Worm (Caenorhabditis elegans) whole organism, young adult: ENCODE results near the gene T07F12.4.
A peak's percentile ranks its signal among the peaks of the same experiment; 100 is the strongest.

Source experiments
- B0019.2 ChIP-seq: fragments of 200-800 bp; sonication (Bioruptor generic); conservative IDR thresholded peaks from 2 replicates; pipeline ENCODE4 v1.3.6; 2022; ENCODE audit warnings: missing genetic modification reagents, missing genetic modification characterization, missing compliant biosample characterization
- B0261.1 ChIP-seq: sonication (generic microtip); optimal IDR thresholded peaks from 2 replicates; lab custom pipeline; 2016; ENCODE audit warnings: mild to moderate bottlenecking, missing genetic modification characterization, moderate library complexity, missing compliant biosample characterization
- C17E4.6 ChIP-seq: fragments of 200-800 bp; sonication (Bioruptor generic); IDR thresholded peaks from 2 replicates; pipeline ENCODE4 v1.3.6; 2022; ENCODE audit warnings: missing genetic modification reagents, missing genetic modification characterization, missing compliant biosample characterization
- F37B4.10 ChIP-seq: fragments of 200-800 bp; sonication (Bioruptor generic); IDR thresholded peaks from 2 replicates; pipeline ENCODE4 v1.3.6; 2022; ENCODE audit warnings: missing genetic modification characterization, missing compliant biosample characterization
- F55B11.4 ChIP-seq: sonication (generic microtip); optimal IDR thresholded peaks from 2 replicates; lab custom pipeline; 2016; ENCODE audit warnings: missing compliant biosample characterization, missing genetic modification characterization, borderline replicate concordance; ENCODE audit not compliant: insufficient read depth
- Y56A3A.18 ChIP-seq: fragments of 200-800 bp; sonication (Bioruptor generic); IDR thresholded peaks from 2 replicates; pipeline ENCODE4 v1.3.6; 2022; ENCODE audit warnings: missing genetic modification reagents, missing genetic modification characterization, missing compliant biosample characterization
- Y67H2A.10 ChIP-seq: fragments of 200-800 bp; sonication (Bioruptor generic); conservative IDR thresholded peaks from 2 replicates; pipeline ENCODE4 v1.3.6; 2022; ENCODE audit warnings: missing genetic modification reagents, missing genetic modification characterization, missing compliant biosample characterization
- Y79H2A.3 ChIP-seq: fragments of 200-800 bp; sonication (Bioruptor generic); conservative IDR thresholded peaks from 2 replicates; pipeline ENCODE4 v1.3.6; 2022; ENCODE audit warnings: missing genetic modification reagents, missing genetic modification characterization, missing compliant biosample characterization
- aptf-3 ChIP-seq: fragments of 200-800 bp; sonication (Bioruptor generic); IDR thresholded peaks from 2 replicates; pipeline ENCODE4 v1.3.6; 2022; ENCODE audit warnings: missing genetic modification characterization, missing compliant biosample characterization
- ceh-40 ChIP-seq: fragments of 200-800 bp; sonication (Bioruptor generic); IDR thresholded peaks from 2 replicates; pipeline ENCODE4 v1.3.6; 2022; ENCODE audit warnings: missing genetic modification characterization, missing compliant biosample characterization
- ceh-58 ChIP-seq: fragments of 200-800 bp; sonication (Bioruptor generic); IDR thresholded peaks from 2 replicates; pipeline ENCODE4 v1.3.6; 2022; ENCODE audit warnings: missing genetic modification characterization, missing compliant biosample characterization
- chd-7 ChIP-seq: sonication (generic microtip); optimal IDR thresholded peaks from 2 replicates; lab custom pipeline; 2016; ENCODE audit warnings: mild to moderate bottlenecking, missing genetic modification characterization, moderate library complexity, missing compliant biosample characterization
- dpl-1 ChIP-seq: fragments of 150-350 bp; optimal IDR thresholded peaks from 2 replicates; lab custom pipeline; 2014; ENCODE audit warnings: missing biosample characterization, missing genetic modification reagents, missing genetic modification characterization
- egl-18 ChIP-seq: fragments of 200-800 bp; sonication (Bioruptor generic); IDR thresholded peaks from 2 replicates; pipeline ENCODE4 v1.3.6; 2022; ENCODE audit warnings: missing genetic modification reagents, missing genetic modification characterization, missing compliant biosample characterization
- egrh-3 ChIP-seq: fragments of 200-800 bp; sonication (Bioruptor generic); IDR thresholded peaks from 2 replicates; pipeline ENCODE4 v1.3.6; 2022; ENCODE audit warnings: missing genetic modification reagents, missing genetic modification characterization, missing compliant biosample characterization
- fkh-3 ChIP-seq: sonication (generic microtip); optimal IDR thresholded peaks from 2 replicates; lab custom pipeline; 2016; ENCODE audit warnings: mild to moderate bottlenecking, missing genetic modification characterization, missing compliant biosample characterization
- gei-17 ChIP-seq: fragments of 200-800 bp; sonication (Bioruptor generic); optimal IDR thresholded peaks from 2 replicates; lab custom pipeline; 2018; ENCODE audit warnings: mild to moderate bottlenecking, missing genetic modification characterization, missing compliant biosample characterization
- hmg-1.2 ChIP-seq: fragments of 200-800 bp; sonication (Bioruptor generic); IDR thresholded peaks from 2 replicates; pipeline ENCODE4 v1.3.6; 2022; ENCODE audit warnings: missing genetic modification reagents, missing genetic modification characterization, missing compliant biosample characterization
- let-607 ChIP-seq, 2 experiments: fragments of 200-800 bp in 1 of 2; sonication (Bioruptor generic) in 1 of 2; sonication (generic microtip) in 1 of 2; optimal IDR thresholded peaks; 2 replicates each; lab custom pipeline; 2016 to 2018; ENCODE audit warnings: mild to moderate bottlenecking in 2 of 2, missing compliant biosample characterization in 2 of 2, missing genetic modification characterization in 2 of 2, moderate library complexity in 2 of 2, missing genotype in 1 of 2
- lin-40 ChIP-seq: sonication (generic microtip); optimal IDR thresholded peaks from 2 replicates; lab custom pipeline; 2016; ENCODE audit warnings: missing genetic modification characterization, mild to moderate bottlenecking, missing compliant biosample characterization, missing genotype, missing genetic modification reagents
- lir-1 ChIP-seq: fragments of 200-800 bp; sonication (Bioruptor generic); conservative IDR thresholded peaks from 2 replicates; pipeline ENCODE4 v1.3.6; 2022; ENCODE audit warnings: missing genetic modification reagents, missing genetic modification characterization, missing compliant biosample characterization
- lsl-1 ChIP-seq: fragments of 200-800 bp; sonication (Bioruptor generic); optimal IDR thresholded peaks from 2 replicates; lab custom pipeline; 2018; ENCODE audit warnings: mild to moderate bottlenecking, missing genetic modification characterization, moderate library complexity, missing compliant biosample characterization
- madf-10 ChIP-seq: sonication (generic microtip); optimal IDR thresholded peaks from 2 replicates; lab custom pipeline; 2016; ENCODE audit warnings: mild to moderate bottlenecking, missing genetic modification characterization, missing compliant biosample characterization
- mes-4 ChIP-seq: sonication (generic microtip); optimal IDR thresholded peaks from 2 replicates; lab custom pipeline; 2016; ENCODE audit warnings: missing genotype, missing genetic modification characterization, missing compliant biosample characterization
- nfya-1 ChIP-seq: sonication (generic microtip); optimal IDR thresholded peaks from 2 replicates; lab custom pipeline; 2017; ENCODE audit warnings: antibody characterized with exemption, missing compliant biosample characterization, missing genetic modification characterization, borderline replicate concordance; ENCODE audit not compliant: insufficient read depth
- nhr-80 ChIP-seq: sonication (generic microtip); optimal IDR thresholded peaks from 2 replicates; lab custom pipeline; 2016; ENCODE audit warnings: missing genetic modification characterization, missing compliant biosample characterization
- nhr-90 ChIP-seq: sonication (generic microtip); optimal IDR thresholded peaks from 2 replicates; lab custom pipeline; 2016; ENCODE audit warnings: missing genotype, mild to moderate bottlenecking, missing genetic modification characterization, missing compliant biosample characterization
- pbrm-1 ChIP-seq: fragments of 200-800 bp; sonication (Bioruptor generic); IDR thresholded peaks from 2 replicates; pipeline ENCODE4 v1.3.6; 2022; ENCODE audit warnings: missing genetic modification reagents, missing genetic modification characterization, missing compliant biosample characterization
- rcor-1 ChIP-seq: fragments of 200-800 bp; sonication (Bioruptor generic); IDR thresholded peaks from 2 replicates; pipeline ENCODE4 v1.3.6; 2022; ENCODE audit warnings: missing genetic modification reagents, missing genetic modification characterization, missing compliant biosample characterization
- repo-1 ChIP-seq: sonication (generic microtip); optimal IDR thresholded peaks from 2 replicates; lab custom pipeline; 2017; ENCODE audit warnings: mild to moderate bottlenecking, missing genetic modification characterization, missing compliant biosample characterization
- snpc-1.1 ChIP-seq: sonication (generic microtip); optimal IDR thresholded peaks from 2 replicates; lab custom pipeline; 2017; ENCODE audit warnings: missing genetic modification characterization, mild to moderate bottlenecking, missing compliant biosample characterization, antibody characterized with exemption, moderate library complexity, missing genotype, missing genetic modification reagents; ENCODE audit not compliant: insufficient read depth
- somi-1 ChIP-seq: fragments of 200-800 bp; sonication (Bioruptor generic); optimal IDR thresholded peaks from 2 replicates; lab custom pipeline; 2018; ENCODE audit warnings: mild to moderate bottlenecking, missing genetic modification characterization, missing compliant biosample characterization
- tlf-1 ChIP-seq: fragments of 200-800 bp; sonication (Bioruptor generic); optimal IDR thresholded peaks from 2 replicates; lab custom pipeline; 2018; ENCODE audit warnings: mild to moderate bottlenecking, missing genetic modification characterization, missing compliant biosample characterization
- xnd-1 ChIP-seq: sonication (generic microtip); optimal IDR thresholded peaks from 2 replicates; lab custom pipeline; 2016; ENCODE audit warnings: missing genotype, missing genetic modification reagents, missing genetic modification characterization, missing compliant biosample characterization
- zim-3 ChIP-seq: sonication (generic microtip); optimal IDR thresholded peaks from 2 replicates; lab custom pipeline; 2017; ENCODE audit warnings: mild to moderate bottlenecking, missing genetic modification characterization, moderate library complexity, missing compliant biosample characterization
- ztf-25 ChIP-seq: fragments of 200-800 bp; sonication (Bioruptor generic); IDR thresholded peaks from 2 replicates; pipeline ENCODE4 v1.3.6; 2022; ENCODE audit warnings: missing genetic modification reagents, missing genetic modification characterization, missing compliant biosample characterization

T07F12.4 gene

ce11 chrX:4869627-4870026, 31.0 kb downstream of the T07F12.4 start:
- TF ChIP-seq ceh-40 (GFP tag; lab: Robert Waterston, UW): no peak
- TF ChIP-seq gei-17: no peak
- TF ChIP-seq B0019.2 (GFP tag; lab: Robert Waterston, UW): no peak
- no peak for TF ChIP-seq lin-40 (tag; lab: Kevin White, UChicago)

ce11 chrX:4865798-4866197, 34.8 kb downstream of the T07F12.4 start, which contains the start of gene ntc-1:
TSS of gene ntc-1 (plus strand) at chrX:4866098.
- no peak for TF ChIP-seq chd-7 (tag; lab: Kevin White, UChicago)
- TF ChIP-seq nhr-80 (tag; lab: Kevin White, UChicago): no peak
- no peak for TF ChIP-seq nhr-90
- TF ChIP-seq B0019.2 (GFP tag; lab: Robert Waterston, UW): no peak
- no peak for TF ChIP-seq egrh-3 (GFP tag; lab: Robert Waterston, UW)
- no peak for TF ChIP-seq hmg-1.2 (GFP tag; lab: Robert Waterston, UW)
- TF ChIP-seq ceh-58 (GFP tag; lab: Robert Waterston, UW): no peak
- TF ChIP-seq F37B4.10 (GFP tag; lab: Robert Waterston, UW): no peak
- TF ChIP-seq mes-4: no peak
- TF ChIP-seq lir-1 (GFP tag; lab: Robert Waterston, UW): no peak
- TF ChIP-seq Y67H2A.10: no peak
- TF ChIP-seq zim-3 (tag; lab: Kevin White, UChicago): no peak
- no peak for TF ChIP-seq C17E4.6
- TF ChIP-seq Y56A3A.18: no peak
- TF ChIP-seq aptf-3 (GFP tag; lab: Robert Waterston, UW): no peak
- TF ChIP-seq, all 124 proteins: peak for 0

- TF ChIP-seq Y79H2A.3: no peak
- no peak for TF ChIP-seq nfya-1 (tag; lab: Kevin White, UChicago)
- no peak for TF ChIP-seq rcor-1 (GFP tag; lab: Robert Waterston, UW)
- no peak for TF ChIP-seq repo-1 (tag; lab: Kevin White, UChicago)
- no peak for TF ChIP-seq egl-18
- no peak for TF ChIP-seq B0261.1
- no peak for TF ChIP-seq lsl-1 (GFP tag; lab: Kevin White, UChicago)
- no peak for TF ChIP-seq snpc-1.1 (tag; lab: Kevin White, UChicago)
- TF ChIP-seq pbrm-1 (GFP tag; lab: Robert Waterston, UW): no peak
- no peak for TF ChIP-seq F55B11.4 (tag; lab: Kevin White, UChicago)
- TF ChIP-seq tlf-1: no peak
- no peak for TF ChIP-seq madf-10 (tag; lab: Kevin White, UChicago)
- no peak for TF ChIP-seq dpl-1 (GFP tag; lab: Kevin White, UChicago)
- no peak for TF ChIP-seq C17E4.6
- no peak for TF ChIP-seq ztf-25
- TF ChIP-seq xnd-1 (tag; lab: Kevin White, UChicago): no peak
Measured at ce11 chrX:4864214-4864613, 36.4 kb downstream of the T07F12.4 start.

ce11 chrX:4862062-4862461, 38.6 kb downstream of the T07F12.4 start:
- no peak for TF ChIP-seq aptf-3 (GFP tag; lab: Robert Waterston, UW)
- no peak for TF ChIP-seq somi-1
- peak in 1 of 2 experiments; percentile 82 for TF ChIP-seq let-607 (tag; optimal IDR thresholded peaks at IDR 0.05; lab: Kevin White, UChicago)
- peak; percentile 83 for TF ChIP-seq nhr-80 (tag; lab: Kevin White, UChicago)
- no peak for TF ChIP-seq fkh-3 (tag; lab: Kevin White, UChicago)
- TF ChIP-seq, all 124 proteins: peak for 2
